Worm (Caenorhabditis elegans): ENCODE measurements around the gene F09E5.7.
A peak's percentile ranks its signal among the peaks of the same experiment; 100 is the strongest.

The F09E5.7 gene

ce11 chrII:5336660-5337494 is 15.0 kb upstream of the F09E5.7 start (continued):
- TF ChIP-seq alr-1 (tag; optimal IDR thresholded peaks at IDR 0.05; ENCODE audit: borderline replicate concordance) (no peak), jun-1 (tag; optimal IDR thresholded peaks at IDR 0.05) (peak; percentile 98), nhr-20 (tag; optimal IDR thresholded peaks at IDR 0.05) (peak; percentile 85), pqm-1 (tag; optimal IDR thresholded peaks at IDR 0.05) (no peak), ceh-88 (GFP tag; IDR thresholded peaks at IDR 0.05) (no peak), ztf-11 (tag; optimal IDR thresholded peaks at IDR 0.05) (no peak), lin-13 (GFP tag; optimal IDR thresholded peaks at IDR 0.05) (no peak), hpl-2 (GFP tag; optimal IDR thresholded peaks at IDR 0.05) (no peak), unc-130 (tag; optimal IDR thresholded peaks at IDR 0.05) (peak; percentile 52), nhr-71 (tag; optimal IDR thresholded peaks at IDR 0.05) (peak; percentile 87), nhr-47 (tag; optimal IDR thresholded peaks at IDR 0.05) (peak; percentile 77), dsc-1 (tag; optimal IDR thresholded peaks at IDR 0.05) (peak; percentile 46)

DNA sequence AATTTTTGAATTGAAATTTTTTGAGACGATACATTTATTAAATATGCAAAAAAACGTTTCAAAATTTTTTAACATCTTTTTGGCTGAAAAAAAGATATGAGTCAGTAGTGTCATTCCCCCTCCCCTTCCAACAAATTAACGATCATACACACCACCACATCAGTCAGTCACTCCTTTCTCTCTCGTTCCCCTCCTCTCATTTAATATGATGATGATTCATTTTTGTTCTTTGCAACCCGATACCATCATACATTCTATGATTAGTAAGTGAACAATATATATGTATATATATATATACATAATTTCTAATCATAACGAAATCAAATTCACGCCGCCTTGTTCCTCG is 14.4 kb upstream of the F09E5.7 start:
- peak; percentile 30 for TF ChIP-seq ceh-63 (GFP tag; optimal IDR thresholded peaks at IDR 0.05)
- TF ChIP-seq lir-3 (tag; optimal IDR thresholded peaks at IDR 0.05; ENCODE audit: poor library complexity), result no peak
- TF ChIP-seq mep-1 (tag; optimal IDR thresholded peaks at IDR 0.05), result peak; percentile 29
- TF ChIP-seq lin-14 (GFP tag; optimal IDR thresholded peaks at IDR 0.05), result peak; percentile 14
- TF ChIP-seq unc-62 (GFP tag; optimal IDR thresholded peaks at IDR 0.05), result no peak
- no peak for TF ChIP-seq efl-1 (optimal IDR thresholded peaks at IDR 0.05)
- TF ChIP-seq efl-1 (GFP tag; optimal IDR thresholded peaks at IDR 0.05 in 1 of 2), result no peak
- TF ChIP-seq mef-2 (tag; optimal IDR thresholded peaks at IDR 0.05), result no peak

ce11 chrII:5338301-5338700 is 13.6 kb upstream of the F09E5.7 start:
- no peak for TF ChIP-seq zip-4 (GFP tag; optimal IDR thresholded peaks at IDR 0.05)
- no peak for TF ChIP-seq tlp-1 (tag; optimal IDR thresholded peaks at IDR 0.05)
- TF ChIP-seq rnt-1 (tag; optimal IDR thresholded peaks at IDR 0.05), result peak; percentile 19
- no peak for TF ChIP-seq aha-1 (tag; optimal IDR thresholded peaks at IDR 0.05)
- no peak for TF ChIP-seq pax-3 (tag; optimal IDR thresholded peaks at IDR 0.05)
- peak; percentile 48 for TF ChIP-seq fkh-8 (tag; optimal IDR thresholded peaks at IDR 0.05)
- TF ChIP-seq mep-1 (tag; optimal IDR thresholded peaks at IDR 0.05), result peak; percentile 55
- TF ChIP-seq nhr-77 (tag; optimal IDR thresholded peaks at IDR 0.05), result peak; percentile 18
- TF ChIP-seq aly-2 (tag; optimal IDR thresholded peaks at IDR 0.05), result no peak
- TF ChIP-seq nhr-76 (tag; optimal IDR thresholded peaks at IDR 0.05), result no peak
- no peak for TF ChIP-seq fos-1 (tag; optimal IDR thresholded peaks at IDR 0.05)
- TF ChIP-seq F16B12.6 (tag; optimal IDR thresholded peaks at IDR 0.05), result no peak
- TF ChIP-seq ztf-11 (tag; optimal IDR thresholded peaks at IDR 0.05), result no peak
- no peak for TF ChIP-seq C34B4.2 (tag; optimal IDR thresholded peaks at IDR 0.05)
- no peak for TF ChIP-seq lir-3 (tag; optimal IDR thresholded peaks at IDR 0.05; ENCODE audit: poor library complexity)
- no peak for TF ChIP-seq snpc-4 (tag; optimal IDR thresholded peaks at IDR 0.05)
- peak in 1 of 2 experiments; percentile 45 for TF ChIP-seq mdl-1 (tag; optimal IDR thresholded peaks at IDR 0.05)
- TF ChIP-seq ceh-8 (GFP tag; optimal IDR thresholded peaks at IDR 0.05), result peak; percentile 3
- no peak for TF ChIP-seq pqm-1 (tag; optimal IDR thresholded peaks at IDR 0.05)
- no peak for TF ChIP-seq nhr-28 (tag; optimal IDR thresholded peaks at IDR 0.05)
- TF ChIP-seq nhr-19 (GFP tag; conservative IDR thresholded peaks at IDR 0.05), result no peak; the same call in 1 of the 2 replicates
- TF ChIP-seq tbx-2 (tag; optimal IDR thresholded peaks at IDR 0.05), result no peak
- TF ChIP-seq zag-1 (tag; optimal IDR thresholded peaks at IDR 0.05), result no peak
- TF ChIP-seq Y116A8C.19 (tag; optimal IDR thresholded peaks at IDR 0.05; ENCODE audit: borderline replicate concordance), result no peak
- no peak for TF ChIP-seq alr-1 (tag; optimal IDR thresholded peaks at IDR 0.05; ENCODE audit: borderline replicate concordance)
- no peak for TF ChIP-seq ceh-82 (tag; optimal IDR thresholded peaks at IDR 0.05)
- peak in 1 of 2 experiments; percentile 51 for TF ChIP-seq lsy-2 (tag; optimal IDR thresholded peaks at IDR 0.05)
- TF ChIP-seq snu-23 (GFP tag; optimal IDR thresholded peaks at IDR 0.05), result peak; percentile 40
- peak; percentile 23 for TF ChIP-seq xbp-1 (tag; optimal IDR thresholded peaks at IDR 0.05)
- peak; percentile 32 for TF ChIP-seq nhr-47 (tag; optimal IDR thresholded peaks at IDR 0.05)
- TF ChIP-seq C16A3.4 (tag; optimal IDR thresholded peaks at IDR 0.05), result peak; percentile 12
- TF ChIP-seq mab-9 (GFP tag; IDR thresholded peaks at IDR 0.05), result no peak
- no peak for TF ChIP-seq unc-86 (tag; optimal IDR thresholded peaks at IDR 0.05)
- TF ChIP-seq nhr-84 (tag; optimal IDR thresholded peaks at IDR 0.05), result no peak
- no peak for TF ChIP-seq grh-1 (GFP tag; IDR thresholded peaks at IDR 0.05)
